Worm (Caenorhabditis elegans) whole organism, late embryonic: ENCODE data around the gene twk-34.

Experiments used
- pqm-1 ChIP-seq: sonication (generic microtip); optimal IDR thresholded peaks from 2 replicates; lab custom pipeline; 2016; ENCODE audit warnings: missing genetic modification characterization, missing compliant biosample characterization
- pros-1 ChIP-seq: fragments of 150-350 bp; optimal IDR thresholded peaks from 2 replicates; lab custom pipeline; 2014; ENCODE audit warnings: missing biosample characterization, missing genetic modification reagents, missing genetic modification characterization

DNA sequence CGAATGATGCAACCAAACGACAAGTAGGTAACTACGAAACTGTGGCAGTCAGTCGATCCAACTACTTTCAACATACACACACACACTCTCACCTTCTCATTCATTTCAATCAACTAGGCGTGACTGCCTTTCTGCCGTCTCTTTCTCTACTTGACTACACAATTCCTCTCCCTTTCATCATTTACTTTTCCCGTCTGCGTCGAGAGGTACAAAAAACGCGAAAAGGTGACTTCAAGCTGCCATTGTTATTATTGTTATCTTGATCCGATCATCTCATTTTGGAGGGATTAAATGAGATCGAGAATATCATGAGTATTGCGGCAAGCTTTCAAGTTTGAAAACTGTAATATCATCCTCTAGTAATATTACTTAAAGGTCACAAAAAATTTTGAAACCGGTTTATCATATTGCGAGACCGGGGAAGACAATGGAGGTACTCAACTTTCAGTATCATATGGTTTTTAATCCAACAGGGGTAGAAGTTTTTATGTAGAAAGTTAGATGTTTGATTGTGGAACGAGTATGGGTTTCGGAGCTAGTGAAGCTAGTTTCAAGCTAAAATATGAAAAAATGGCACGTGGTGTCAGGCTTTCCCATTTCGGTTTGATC, 40.6 kb upstream of the twk-34 start:
- TF ChIP-seq pros-1 (tag; lab: Kevin White, UChicago) (no peak), pqm-1 (tag; lab: Kevin White, UChicago) (no peak)
